Fruit fly (Drosophila melanogaster) whole organism, wandering third instar larva: ENCODE data around the gene anne.

Experiments
- Abd-B ChIP-seq: fragments of >200 bp; optimal IDR thresholded peaks from 2 replicates; lab custom pipeline; 2017; ENCODE audit warnings: missing biosample characterization, missing genetic modification characterization
- CrebA ChIP-seq: fragments of 200-800 bp; sonication (Bioruptor generic); optimal IDR thresholded peaks from 2 replicates; lab custom pipeline; 2016; ENCODE audit warnings: missing biosample characterization, mild to moderate bottlenecking, missing genetic modification characterization, borderline replicate concordance
- Dif ChIP-seq: fragments of 200-275, 200-300 bp; sonication (Bioruptor generic); optimal IDR thresholded peaks from 2 replicates; lab custom pipeline; 2018; ENCODE audit warnings: missing biosample characterization, missing genetic modification characterization; ENCODE audit not compliant: partially characterized antibody
- GATAd ChIP-seq: sonication (Bioruptor generic); optimal IDR thresholded peaks from 2 replicates; lab custom pipeline; 2016; ENCODE audit warnings: missing biosample characterization, missing genetic modification characterization
- Hr78 ChIP-seq: fragments of >200 bp; optimal IDR thresholded peaks from 2 replicates; lab custom pipeline; 2017; ENCODE audit warnings: missing biosample characterization, missing genetic modification characterization
- Hr83 ChIP-seq: fragments of 200-300 bp; sonication (Bioruptor generic); optimal IDR thresholded peaks from 2 replicates; lab custom pipeline; 2016; ENCODE audit warnings: missing biosample characterization, mild to moderate bottlenecking, missing genetic modification characterization, moderate library complexity; ENCODE audit not compliant: poor library complexity, severe bottlenecking
- Jra ChIP-seq: sonication (Bioruptor generic); optimal IDR thresholded peaks from 2 replicates; lab custom pipeline; 2016; ENCODE audit warnings: missing biosample characterization, missing genetic modification characterization
- Mio ChIP-seq: sonication (Bioruptor generic); optimal IDR thresholded peaks from 2 replicates; lab custom pipeline; 2016; ENCODE audit warnings: missing biosample characterization, missing genetic modification characterization
- OdsH ChIP-seq: fragments of 200-800 bp; sonication (Bioruptor generic); optimal IDR thresholded peaks from 2 replicates; lab custom pipeline; 2016; ENCODE audit warnings: missing biosample characterization, mild to moderate bottlenecking, missing genetic modification characterization
- Rel ChIP-seq, 2 experiments: fragments of 200-800 bp; sonication (Bioruptor generic) in 1 of 2; optimal IDR thresholded peaks; 2 replicates in 1 of 2; 3 replicates in 1 of 2; lab custom pipeline; 2016 to 2019; ENCODE audit warnings: mild to moderate bottlenecking in 2 of 2, missing biosample characterization in 2 of 2, missing genetic modification characterization in 2 of 2, moderate library complexity in 1 of 2
- Sp1 ChIP-seq: fragments of 200-800 bp; sonication (Bioruptor generic); optimal IDR thresholded peaks from 3 replicates; lab custom pipeline; 2019; ENCODE audit warnings: missing biosample characterization, mild to moderate bottlenecking, missing genetic modification characterization, moderate library complexity
- Vsx2 ChIP-seq: fragments of 200-300, 225-300 bp; sonication (Bioruptor generic); optimal IDR thresholded peaks from 2 replicates; lab custom pipeline; 2018; ENCODE audit warnings: missing biosample characterization, missing genetic modification characterization; ENCODE audit not compliant: partially characterized antibody
- br ChIP-seq: fragments of 200-800 bp; sonication (Bioruptor generic); optimal IDR thresholded peaks from 2 replicates; lab custom pipeline; 2016; ENCODE audit warnings: missing biosample characterization, missing genetic modification characterization
- dmrt93B ChIP-seq: fragments of 200-800 bp; sonication (Bioruptor generic); optimal IDR thresholded peaks from 2 replicates; lab custom pipeline; 2018; ENCODE audit warnings: missing biosample characterization, mild to moderate bottlenecking, missing genetic modification characterization
- dsf ChIP-seq: sonication (Bioruptor generic); optimal IDR thresholded peaks from 2 replicates; lab custom pipeline; 2016; ENCODE audit warnings: missing biosample characterization, missing genetic modification characterization, borderline replicate concordance
- fru ChIP-seq: fragments of 200-800 bp; sonication (Bioruptor generic); optimal IDR thresholded peaks from 3 replicates; lab custom pipeline; 2016; ENCODE audit warnings: missing biosample characterization, mild to moderate bottlenecking, missing genetic modification characterization
- h ChIP-seq: fragments of 200-800 bp; sonication (Bioruptor generic); optimal IDR thresholded peaks from 3 replicates; lab custom pipeline; 2016; ENCODE audit warnings: missing biosample characterization, mild to moderate bottlenecking, missing genetic modification characterization
- jim ChIP-seq: fragments of 175-275, 200-325 bp; sonication (Bioruptor generic); optimal IDR thresholded peaks from 2 replicates; lab custom pipeline; 2016; ENCODE audit warnings: missing biosample characterization, mild to moderate bottlenecking, missing genetic modification characterization
- lola ChIP-seq: fragments of >200 bp; optimal IDR thresholded peaks from 2 replicates; lab custom pipeline; 2017; ENCODE audit warnings: missing biosample characterization, missing genetic modification characterization
- psq ChIP-seq: fragments of 200-800 bp; sonication (Bioruptor generic); optimal IDR thresholded peaks from 3 replicates; lab custom pipeline; 2017; ENCODE audit warnings: missing biosample characterization, mild to moderate bottlenecking, missing genetic modification characterization, moderate library complexity
- sage ChIP-seq: fragments of 200-800 bp; sonication (Bioruptor generic); optimal IDR thresholded peaks from 2 replicates; lab custom pipeline; 2016; ENCODE audit warnings: missing biosample characterization, mild to moderate bottlenecking, missing genetic modification characterization
- sv ChIP-seq: fragments of 200-800 bp; sonication (Bioruptor generic); optimal IDR thresholded peaks from 3 replicates; lab custom pipeline; 2016; ENCODE audit warnings: missing biosample characterization, missing genetic modification characterization
- tai ChIP-seq: sonication (Bioruptor generic); optimal IDR thresholded peaks from 2 replicates; lab custom pipeline; 2016; ENCODE audit warnings: missing biosample characterization, missing genetic modification characterization

Gene anne

dm6 chr4:180780-181179, 48.8 kb downstream of the anne start:
- no peak for TF ChIP-seq dmrt93B
- no peak for TF ChIP-seq fru
- TF ChIP-seq Rel (GFP tag; optimal IDR thresholded peaks at IDR 0.05; lab: Kevin White, UChicago), result no peak
- no peak for TF ChIP-seq Rel (tag; optimal IDR thresholded peaks at IDR 0.05; lab: Kevin White, UChicago)
- no peak for TF ChIP-seq h (GFP tag; lab: Kevin White, UChicago)
- no peak for TF ChIP-seq Vsx2
- TF ChIP-seq, all 38 proteins: peak for 0

- TF ChIP-seq Hr83 (GFP tag; lab: Kevin White, UChicago) (no peak), br (GFP tag; lab: Kevin White, UChicago) (no peak), jim (GFP tag; lab: Kevin White, UChicago) (no peak), CrebA (GFP tag; lab: Kevin White, UChicago) (no peak), dsf (GFP tag; lab: Kevin White, UChicago) (no peak), Sp1 (no peak)
Observed at dm6 chr4:181639-182038, 49.6 kb downstream of the anne start.

dm6 chr4:183681-184080, 51.7 kb downstream of the anne start:
- TF ChIP-seq tai (GFP tag; lab: Kevin White, UChicago) (no peak), sage (no peak), Hr78 (no peak), GATAd (GFP tag; lab: Kevin White, UChicago) (no peak)

dm6 chr4:192540-192939, 60.5 kb downstream of the anne start:
- no peak for TF ChIP-seq dsf (GFP tag; lab: Kevin White, UChicago)
- no peak for TF ChIP-seq sage
- TF ChIP-seq Abd-B, result no peak
- no peak for TF ChIP-seq jim (GFP tag; lab: Kevin White, UChicago)
- no peak for TF ChIP-seq OdsH (GFP tag; lab: Kevin White, UChicago)
- TF ChIP-seq Jra, result no peak
- TF ChIP-seq dmrt93B, result no peak
- no peak for TF ChIP-seq psq (GFP tag; lab: Kevin White, UChicago)
- no peak for TF ChIP-seq br (GFP tag; lab: Kevin White, UChicago)
- TF ChIP-seq sv (GFP tag; lab: Kevin White, UChicago), result no peak
- TF ChIP-seq fru, result no peak
- no peak for TF ChIP-seq Sp1
- no peak for TF ChIP-seq Dif (GFP tag; lab: Kevin White, UChicago)
- no peak for TF ChIP-seq lola
- no peak for TF ChIP-seq Mio (GFP tag; lab: Kevin White, UChicago)
- TF ChIP-seq, all 38 proteins: peak for 0
